Worm (Caenorhabditis elegans) whole organism, mixed stage, embryonic: ENCODE results near the gene mfsd-12.

ENCODE experiments used
- blmp-1 ChIP-seq: fragments of 150-350 bp; optimal IDR thresholded peaks from 2 replicates; lab custom pipeline; 2014; ENCODE audit warnings: missing biosample characterization, missing genetic modification characterization
- hlh-1 ChIP-seq: fragments of 150-350 bp; optimal IDR thresholded peaks from 2 replicates; lab custom pipeline; 2014; ENCODE audit warnings: missing biosample characterization, missing genetic modification reagents, missing genetic modification characterization
- lin-13 ChIP-seq: fragments of 150-350 bp; optimal IDR thresholded peaks from 2 replicates; lab custom pipeline; 2014; ENCODE audit warnings: missing biosample characterization, missing genetic modification characterization
- lsy-2 ChIP-seq: fragments of 150-350 bp; optimal IDR thresholded peaks from 2 replicates; lab custom pipeline; 2014; ENCODE audit warnings: missing biosample characterization, missing genetic modification characterization
- mep-1 ChIP-seq: fragments of 150-350 bp; optimal IDR thresholded peaks from 2 replicates; lab custom pipeline; 2017; ENCODE audit warnings: missing biosample characterization, missing genetic modification reagents, missing genetic modification characterization, inconsistent platforms
- mls-2 ChIP-seq: sonication (generic microtip); optimal IDR thresholded peaks from 2 replicates; lab custom pipeline; 2016; ENCODE audit warnings: mild to moderate bottlenecking, missing genetic modification characterization, moderate library complexity, missing compliant biosample characterization
- nhr-12 ChIP-seq: fragments of 150-350 bp; optimal IDR thresholded peaks from 2 replicates; lab custom pipeline; 2014; ENCODE audit warnings: missing biosample characterization, missing genetic modification characterization
- nhr-237 ChIP-seq: fragments of 150-350 bp; optimal IDR thresholded peaks from 2 replicates; lab custom pipeline; 2014; ENCODE audit warnings: missing biosample characterization, missing genetic modification characterization
- pha-4 ChIP-seq: fragments of 150-350 bp; optimal IDR thresholded peaks from 2 replicates; lab custom pipeline; 2018; ENCODE audit warnings: missing biosample characterization, missing genetic modification reagents, missing genetic modification characterization
- snpc-4 ChIP-seq: fragments of 150-350 bp; optimal IDR thresholded peaks from 2 replicates; lab custom pipeline; 2014; ENCODE audit warnings: missing biosample characterization, missing genetic modification characterization
- tbx-8 ChIP-seq: fragments of 200-800 bp; sonication (Bioruptor generic); optimal IDR thresholded peaks from 2 replicates; lab custom pipeline; 2018; ENCODE audit warnings: mild to moderate bottlenecking, missing genetic modification characterization, moderate library complexity, missing compliant biosample characterization
- unc-62 ChIP-seq: fragments of 150-350 bp; optimal IDR thresholded peaks from 2 replicates; lab custom pipeline; 2014; ENCODE audit warnings: missing biosample characterization, missing genetic modification reagents, missing genetic modification characterization
- zip-8 ChIP-seq: fragments of 150-350 bp; optimal IDR thresholded peaks from 2 replicates; lab custom pipeline; 2014; ENCODE audit warnings: missing biosample characterization, missing genetic modification characterization

DNA sequence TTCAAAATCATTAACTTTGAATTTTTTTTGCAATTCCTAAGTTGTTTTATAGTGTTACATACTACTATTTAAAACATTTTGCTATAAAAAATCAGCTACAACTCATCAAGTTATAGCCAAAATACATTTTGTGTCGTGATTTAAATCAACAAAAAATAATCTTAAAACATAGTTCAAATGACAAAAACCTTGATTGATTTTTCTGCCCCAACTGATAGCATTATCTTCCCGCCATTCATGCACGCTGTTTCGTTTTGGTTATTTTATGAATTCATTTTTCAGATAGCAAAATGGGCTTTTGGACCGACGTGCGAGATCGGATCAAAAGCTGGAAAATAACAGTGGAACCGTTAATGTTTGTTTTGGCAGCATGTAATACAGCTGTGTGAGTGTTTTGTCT is 35.8 kb upstream of the mfsd-12 start, which contains the start of gene slcr-46.1:
- no peak for TF ChIP-seq pha-4 (tag; lab: Kevin White, UChicago)
- TF ChIP-seq tbx-8 (GFP tag; lab: Kevin White, UChicago) = no peak
- TF ChIP-seq unc-62 (GFP tag; lab: Kevin White, UChicago) = no peak
- no peak for TF ChIP-seq lin-13 (tag; lab: Kevin White, UChicago)
- no peak for TF ChIP-seq mep-1
- TF ChIP-seq snpc-4 (tag; lab: Kevin White, UChicago) = no peak
- no peak for TF ChIP-seq nhr-12 (tag; lab: Kevin White, UChicago)
- TF ChIP-seq nhr-237 (tag; lab: Kevin White, UChicago) = no peak
- TF ChIP-seq mls-2 (tag; lab: Kevin White, UChicago) = no peak
- TF ChIP-seq zip-8 (tag; lab: Kevin White, UChicago) = no peak
- no peak for TF ChIP-seq lsy-2 (tag; lab: Kevin White, UChicago)
- TF ChIP-seq blmp-1 (tag; lab: Kevin White, UChicago) = no peak
- TF ChIP-seq hlh-1 (tag; lab: Kevin White, UChicago) = no peak
